Worm (Caenorhabditis elegans) whole organism, early embryonic: ENCODE results near the gene mbf-1.

Experiments
- F13C5.2 ChIP-seq: sonication (generic microtip); optimal IDR thresholded peaks from 2 replicates; lab custom pipeline; 2017; ENCODE audit warnings: mild to moderate bottlenecking, missing genetic modification characterization, inconsistent platforms, missing compliant biosample characterization
- ama-1 ChIP-seq: fragments of 150-350 bp; optimal IDR thresholded peaks from 2 replicates; lab custom pipeline; 2014
- ceh-36 ChIP-seq: sonication (generic microtip); optimal IDR thresholded peaks from 2 replicates; lab custom pipeline; 2016; ENCODE audit warnings: missing genetic modification characterization, inconsistent platforms, missing compliant biosample characterization
- ets-7 ChIP-seq: sonication (generic microtip); optimal IDR thresholded peaks from 2 replicates; lab custom pipeline; 2016; ENCODE audit warnings: missing genotype, missing genetic modification characterization, missing compliant biosample characterization
- flt-1 ChIP-seq: fragments of 200-800 bp; sonication (Bioruptor generic); IDR thresholded peaks from 2 replicates; pipeline ENCODE4 v1.3.6; 2022; ENCODE audit warnings: missing genetic modification characterization, missing compliant biosample characterization
- hmg-4 ChIP-seq: fragments of 200-800 bp; sonication (Bioruptor generic); optimal IDR thresholded peaks from 2 replicates; lab custom pipeline; 2018; ENCODE audit warnings: mild to moderate bottlenecking, missing genetic modification characterization, missing compliant biosample characterization
- hnd-1 ChIP-seq: sonication (generic microtip); optimal IDR thresholded peaks from 2 replicates; lab custom pipeline; 2016; ENCODE audit warnings: missing genetic modification characterization, missing compliant biosample characterization
- scrt-1 ChIP-seq: fragments of 200-800 bp; sonication (Bioruptor generic); IDR thresholded peaks from 2 replicates; pipeline ENCODE4 v1.3.6; 2022; ENCODE audit warnings: missing genetic modification characterization, missing compliant biosample characterization
- tbx-11 ChIP-seq: fragments of 200-800 bp; sonication (Bioruptor generic); IDR thresholded peaks from 2 replicates; pipeline ENCODE4 v1.3.6; 2022; ENCODE audit warnings: missing genetic modification characterization, missing compliant biosample characterization
- tra-4 ChIP-seq: sonication (generic microtip); optimal IDR thresholded peaks from 2 replicates; lab custom pipeline; 2017; ENCODE audit warnings: missing genetic modification characterization, missing compliant biosample characterization

- TF ChIP-seq ama-1 (lab: Kevin White, UChicago) (no peak), ets-7 (tag; lab: Kevin White, UChicago) (no peak), scrt-1 (GFP tag; lab: Robert Waterston, UW) (no peak), tra-4 (tag; lab: Kevin White, UChicago) (no peak), flt-1 (GFP tag; lab: Robert Waterston, UW) (no peak), ceh-36 (tag; lab: Kevin White, UChicago) (no peak), F13C5.2 (tag; lab: Kevin White, UChicago) (no peak), tbx-11 (no peak), hnd-1 (tag; lab: Kevin White, UChicago) (no peak), hmg-4 (GFP tag; lab: Kevin White, UChicago) (no peak)
These were observed 24.2 kb upstream of the mbf-1 start, which contains the start of gene twk-25 for ce11 chrIV:11504416-11504815.
